Worm (Caenorhabditis elegans) whole organism, L2 larva: ENCODE data around the gene ugt-17.

Experiments
- R02D3.7 ChIP-seq: fragments of 150-350 bp; optimal IDR thresholded peaks from 2 replicates; lab custom pipeline; 2014; ENCODE audit warnings: missing biosample characterization, missing genetic modification characterization
- aly-2 ChIP-seq: fragments of 150-350 bp; optimal IDR thresholded peaks from 2 replicates; lab custom pipeline; 2014; ENCODE audit warnings: missing biosample characterization, missing genetic modification characterization
- ama-1 ChIP-seq: fragments of 150-350 bp; optimal IDR thresholded peaks from 2 replicates; lab custom pipeline; 2018; ENCODE audit warnings: inconsistent platforms
- ceh-82 ChIP-seq: fragments of 150-350 bp; optimal IDR thresholded peaks from 2 replicates; lab custom pipeline; 2014; ENCODE audit warnings: missing biosample characterization, missing genetic modification characterization
- fos-1 ChIP-seq: fragments of 150-350 bp; optimal IDR thresholded peaks from 2 replicates; lab custom pipeline; 2014; ENCODE audit warnings: missing biosample characterization, missing genetic modification characterization
- lin-39 ChIP-seq: fragments of 150-350 bp; optimal IDR thresholded peaks from 2 replicates; lab custom pipeline; 2014; ENCODE audit warnings: missing biosample characterization, missing genetic modification reagents, missing genetic modification characterization
- lsy-2 ChIP-seq, 2 experiments: fragments of 150-350 bp in 1 of 2; sonication (generic microtip) in 1 of 2; optimal IDR thresholded peaks; 2 replicates each; lab custom pipeline; 2014 to 2017; ENCODE audit warnings: missing biosample characterization in 2 of 2, missing genetic modification characterization in 2 of 2
- mab-5 ChIP-seq: fragments of 150-350 bp; optimal IDR thresholded peaks from 2 replicates; lab custom pipeline; 2014; ENCODE audit warnings: missing biosample characterization, missing genetic modification characterization
- snpc-4 ChIP-seq: fragments of 150-350 bp; optimal IDR thresholded peaks from 2 replicates; lab custom pipeline; 2014; ENCODE audit warnings: missing biosample characterization, missing genetic modification characterization
- unc-39 ChIP-seq: fragments of 150-350 bp; optimal IDR thresholded peaks from 2 replicates; lab custom pipeline; 2014; ENCODE audit warnings: missing biosample characterization, missing genetic modification characterization
- unc-62 ChIP-seq: fragments of 150-350 bp; optimal IDR thresholded peaks from 2 replicates; lab custom pipeline; 2014; ENCODE audit warnings: missing biosample characterization, missing genetic modification reagents, missing genetic modification characterization
- zag-1 ChIP-seq: fragments of 150-350 bp; optimal IDR thresholded peaks from 2 replicates; lab custom pipeline; 2014; ENCODE audit warnings: missing biosample characterization, missing genetic modification characterization

DNA sequence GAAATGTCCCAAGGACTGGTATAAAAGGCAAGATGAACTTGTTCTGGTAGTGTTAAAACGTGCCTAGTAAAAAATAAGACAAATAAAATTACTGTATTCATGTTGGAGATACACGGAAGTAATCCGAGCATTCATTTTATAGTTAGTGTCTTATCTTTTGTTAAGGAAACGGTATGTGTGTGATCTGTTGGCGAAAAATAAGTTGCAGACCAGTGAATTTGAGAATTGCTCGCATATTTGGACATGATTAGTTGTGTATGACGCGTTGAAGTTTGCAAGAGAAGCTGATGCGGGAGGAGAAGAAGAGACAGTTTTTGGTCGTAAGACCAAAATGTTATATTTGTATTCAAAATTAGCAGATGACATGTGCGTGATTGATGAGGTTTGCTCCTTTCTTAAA is 2.8 kb downstream of the ugt-17 start, which contains the start of gene C08B6.14:
- TF ChIP-seq R02D3.7 (tag; lab: Kevin White, UChicago) (no peak), lsy-2 (tag; optimal IDR thresholded peaks at IDR 0.05; lab: Kevin White, UChicago) (no peak), fos-1 (tag; lab: Kevin White, UChicago) (no peak), snpc-4 (tag; lab: Kevin White, UChicago) (no peak), unc-62 (GFP tag; lab: Kevin White, UChicago) (no peak), ceh-82 (tag; lab: Kevin White, UChicago) (no peak), aly-2 (tag; lab: Kevin White, UChicago) (no peak), lin-39 (tag; lab: Kevin White, UChicago) (no peak), ama-1 (lab: Kevin White, UChicago) (no peak), unc-39 (no peak), mab-5 (no peak), zag-1 (tag; lab: Kevin White, UChicago) (no peak)
